Fruit fly (Drosophila melanogaster) whole organism: ENCODE results near the gene Adhr.
A peak's percentile ranks its signal among the peaks of the same experiment; 100 is the strongest.

Source experiments
- CG8478 ChIP-seq: fragments of >200 bp; optimal IDR thresholded peaks from 2 replicates; lab custom pipeline; 2018; ENCODE audit warnings: inconsistent platforms
- Dll ChIP-seq: fragments of >200 bp; optimal IDR thresholded peaks from 2 replicates; lab custom pipeline; 2017
- EcR ChIP-seq, 2 experiments: fragments of >200 bp; optimal IDR thresholded peaks; 2 replicates each; lab custom pipeline; 2017; ENCODE audit warnings: missing biosample characterization in 2 of 2, missing genetic modification characterization in 2 of 2, missing genetic modification reagents in 2 of 2
- pan ChIP-seq: fragments of >200 bp; optimal IDR thresholded peaks from 2 replicates; lab custom pipeline; 2017
- psq ChIP-seq: fragments of >200 bp; optimal IDR thresholded peaks from 2 replicates; lab custom pipeline; 2017
- usp ChIP-seq: fragments of >200 bp; optimal IDR thresholded peaks from 2 replicates; lab custom pipeline; 2017; ENCODE audit warnings: missing biosample characterization, missing genetic modification characterization, mixed read lengths

The Adhr gene

DNA sequence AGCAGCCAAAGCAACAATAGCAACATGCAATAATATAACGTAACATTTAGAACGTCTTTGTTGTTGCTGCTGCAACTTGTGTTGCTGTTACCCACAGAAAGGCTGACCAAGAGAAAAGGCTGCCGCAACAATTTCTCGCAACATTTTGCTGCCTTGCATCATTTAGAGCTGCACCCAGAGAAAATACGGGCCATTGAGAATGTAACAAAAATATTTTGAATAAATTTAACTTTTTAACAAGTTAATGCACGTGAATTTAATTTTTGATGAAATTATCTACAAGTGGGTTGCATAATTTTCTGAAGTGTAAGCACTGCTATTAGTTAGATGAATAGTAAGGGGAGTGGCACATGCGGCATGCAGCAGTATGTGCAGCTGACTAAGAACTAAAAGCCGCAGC lies 8.5 kb downstream of the Adhr start:
- TF ChIP-seq CG8478 (lab: Kevin White, UChicago) (no peak), usp (GFP tag; lab: Kevin White, UChicago) (no peak), psq (lab: Kevin White, UChicago) (no peak)

DNA sequence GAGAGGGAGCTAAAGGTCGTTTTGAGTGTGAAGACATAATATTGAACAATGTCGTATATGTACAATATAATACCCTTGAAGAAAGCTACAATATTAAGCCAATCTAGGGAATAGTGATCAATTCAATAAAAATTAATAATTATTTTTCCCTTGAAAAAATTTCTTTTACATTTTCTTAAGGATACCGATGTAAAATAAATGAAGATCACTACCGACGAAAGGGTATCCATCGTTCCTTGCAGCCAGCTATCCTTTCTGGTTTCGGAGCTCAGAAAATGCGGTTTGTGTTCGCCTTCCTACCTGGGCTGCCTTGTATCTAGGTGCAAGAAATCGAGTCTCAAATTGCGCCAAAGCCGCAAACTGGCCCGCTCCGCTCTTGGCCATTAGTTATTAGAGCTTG lies 9.3 kb downstream of the Adhr start:
- no peak for TF ChIP-seq EcR (GFP tag; optimal IDR thresholded peaks at IDR 0.05; lab: Kevin White, UChicago)

- no peak for TF ChIP-seq EcR (GFP tag; optimal IDR thresholded peaks at IDR 0.05; lab: Kevin White, UChicago)
- no peak for TF ChIP-seq psq (lab: Kevin White, UChicago)
- TF ChIP-seq Dll (lab: Kevin White, UChicago) = no peak
- TF ChIP-seq pan = no peak
- no peak for TF ChIP-seq CG8478 (lab: Kevin White, UChicago)
Measured at dm6 chr2L:14627129-14627528, 11.8 kb downstream of the Adhr start.

DNA sequence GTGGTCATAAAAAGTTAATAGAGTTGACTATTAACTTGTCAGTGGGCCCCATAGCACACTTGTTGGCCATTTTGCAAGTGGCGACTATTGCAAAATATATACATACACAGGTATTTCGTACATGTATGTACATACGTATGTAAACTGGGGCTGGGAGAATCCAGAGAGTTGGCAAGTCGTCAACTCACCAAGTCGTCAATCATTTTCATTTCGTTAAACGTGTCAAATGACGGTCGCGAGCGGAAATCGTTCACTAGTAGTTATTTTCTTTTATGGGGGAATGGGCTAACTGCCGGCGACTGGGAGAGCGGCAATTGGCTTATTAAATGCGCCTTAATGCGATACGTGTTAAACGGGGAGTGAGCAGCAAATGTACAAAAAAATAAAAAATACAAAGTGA lies 13.4 kb downstream of the Adhr start:
- TF ChIP-seq CG8478 (lab: Kevin White, UChicago) (no peak), psq (lab: Kevin White, UChicago) (no peak), pan (no peak), Dll (lab: Kevin White, UChicago) (no peak), usp (GFP tag; lab: Kevin White, UChicago) (no peak), EcR (GFP tag; optimal IDR thresholded peaks at IDR 0.05; lab: Kevin White, UChicago) (no peak)

DNA sequence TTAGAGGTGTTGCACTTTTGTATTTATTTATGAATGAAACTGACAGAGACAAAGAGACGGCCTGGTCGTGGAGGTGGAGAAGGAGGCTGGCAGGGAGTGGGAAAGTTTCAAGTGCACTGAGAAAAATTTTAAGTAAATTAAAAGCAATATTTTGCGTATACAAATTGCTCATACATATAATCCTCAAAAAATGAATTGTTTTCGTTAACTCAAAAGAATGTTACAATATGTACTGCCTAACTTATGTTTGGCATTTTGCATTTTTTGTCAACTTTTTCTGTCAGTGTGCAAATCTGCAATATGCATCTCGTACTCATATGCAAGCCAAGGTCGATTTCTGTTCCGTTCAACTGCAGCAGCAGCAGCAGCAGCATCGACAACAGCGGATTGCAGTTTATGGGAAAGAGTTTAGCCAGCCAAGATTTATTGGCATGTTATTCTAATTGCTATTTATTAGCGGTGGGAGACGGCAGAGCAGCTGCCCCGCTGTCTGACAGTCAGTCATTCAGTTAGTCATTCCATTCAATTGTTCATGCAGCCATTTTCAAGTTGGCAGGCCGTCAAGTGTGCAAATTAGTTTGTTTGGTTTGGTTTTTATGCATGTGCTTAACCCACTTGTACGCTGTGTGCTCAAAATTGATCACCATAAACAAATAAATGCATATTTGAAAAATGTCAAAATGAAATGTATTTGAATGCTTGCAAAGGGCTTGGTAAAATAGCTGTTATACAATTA lies 15.8 kb downstream of the Adhr start:
- no peak for TF ChIP-seq psq (lab: Kevin White, UChicago)
- TF ChIP-seq Dll (lab: Kevin White, UChicago) = no peak
- no peak for TF ChIP-seq CG8478 (lab: Kevin White, UChicago)
- no peak for TF ChIP-seq pan
- TF ChIP-seq usp (GFP tag; lab: Kevin White, UChicago) = no peak
- no peak for TF ChIP-seq EcR (GFP tag; optimal IDR thresholded peaks at IDR 0.05; lab: Kevin White, UChicago)

DNA sequence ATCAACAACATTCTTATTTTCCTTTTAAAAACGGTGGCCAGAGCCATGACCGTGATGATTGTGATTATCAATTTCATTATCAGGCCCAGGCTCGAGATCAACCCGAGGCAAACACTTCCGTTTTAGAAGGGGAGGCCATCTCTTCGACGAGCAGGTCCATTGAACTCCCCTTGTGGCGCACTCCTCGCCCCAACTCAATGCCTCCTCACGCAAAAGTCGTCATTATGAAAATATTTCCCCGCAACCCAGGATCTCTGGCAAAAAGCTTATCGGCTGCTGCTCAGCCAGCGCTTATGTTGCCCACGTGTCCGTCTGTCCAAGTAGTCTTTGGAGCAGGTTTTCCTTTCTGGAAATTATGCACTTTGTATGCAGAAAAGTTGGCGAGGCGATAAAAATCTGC lies 17.4 kb downstream of the Adhr start:
- TF ChIP-seq CG8478 (lab: Kevin White, UChicago) (no peak), psq (lab: Kevin White, UChicago) (no peak), EcR (GFP tag; optimal IDR thresholded peaks at IDR 0.05; lab: Kevin White, UChicago) (peak in 1 of 2 experiments; percentile 53), Dll (lab: Kevin White, UChicago) (no peak)

dm6 chr2L:14634986-14635385 lies 19.6 kb downstream of the Adhr start:
- no peak for TF ChIP-seq CG8478 (lab: Kevin White, UChicago)
- no peak for TF ChIP-seq usp (GFP tag; lab: Kevin White, UChicago)
- TF ChIP-seq psq (lab: Kevin White, UChicago) = no peak
- TF ChIP-seq pan = no peak
- no peak for TF ChIP-seq EcR (GFP tag; optimal IDR thresholded peaks at IDR 0.05; lab: Kevin White, UChicago)
- no peak for TF ChIP-seq Dll (lab: Kevin White, UChicago)

- TF ChIP-seq EcR (GFP tag; optimal IDR thresholded peaks at IDR 0.05; lab: Kevin White, UChicago) = peak in 1 of 2 experiments; percentile 67
- no peak for TF ChIP-seq psq (lab: Kevin White, UChicago)
- TF ChIP-seq pan = no peak
- no peak for TF ChIP-seq usp (GFP tag; lab: Kevin White, UChicago)
- TF ChIP-seq CG8478 (lab: Kevin White, UChicago) = no peak
Measured at dm6 chr2L:14642090-14642632, 26.8 kb downstream of the Adhr start.

- TF ChIP-seq CG8478 (lab: Kevin White, UChicago) = no peak
- TF ChIP-seq Dll (lab: Kevin White, UChicago) = no peak
- no peak for TF ChIP-seq EcR (GFP tag; optimal IDR thresholded peaks at IDR 0.05; lab: Kevin White, UChicago)
- no peak for TF ChIP-seq usp (GFP tag; lab: Kevin White, UChicago)
- no peak for TF ChIP-seq pan
- TF ChIP-seq psq (lab: Kevin White, UChicago) = no peak
Measured at dm6 chr2L:14651685-14652536, 36.6 kb downstream of the Adhr start.

DNA sequence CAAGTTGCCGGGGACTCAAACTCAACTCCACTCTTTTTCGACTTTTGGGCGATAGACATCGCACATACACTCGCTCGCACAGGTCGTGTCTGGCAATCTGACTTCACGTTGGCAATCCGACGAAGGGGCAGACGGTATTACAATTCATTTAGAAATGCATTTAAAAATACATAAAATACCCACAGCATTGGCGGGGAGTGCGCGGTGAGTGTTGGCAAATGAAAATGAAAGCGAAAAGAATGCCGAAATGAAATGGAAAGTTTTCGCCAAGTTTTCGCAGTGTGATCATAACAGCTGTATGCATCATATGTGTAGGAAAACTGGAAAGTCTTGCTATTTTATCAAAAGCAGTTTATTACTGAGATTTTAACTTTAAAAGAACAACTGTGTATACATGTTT lies 38.1 kb downstream of the Adhr start:
- TF ChIP-seq psq (lab: Kevin White, UChicago) (no peak), CG8478 (lab: Kevin White, UChicago) (no peak), pan (no peak), usp (GFP tag; lab: Kevin White, UChicago) (no peak), EcR (GFP tag; optimal IDR thresholded peaks at IDR 0.05; lab: Kevin White, UChicago) (no peak), Dll (lab: Kevin White, UChicago) (no peak)

DNA sequence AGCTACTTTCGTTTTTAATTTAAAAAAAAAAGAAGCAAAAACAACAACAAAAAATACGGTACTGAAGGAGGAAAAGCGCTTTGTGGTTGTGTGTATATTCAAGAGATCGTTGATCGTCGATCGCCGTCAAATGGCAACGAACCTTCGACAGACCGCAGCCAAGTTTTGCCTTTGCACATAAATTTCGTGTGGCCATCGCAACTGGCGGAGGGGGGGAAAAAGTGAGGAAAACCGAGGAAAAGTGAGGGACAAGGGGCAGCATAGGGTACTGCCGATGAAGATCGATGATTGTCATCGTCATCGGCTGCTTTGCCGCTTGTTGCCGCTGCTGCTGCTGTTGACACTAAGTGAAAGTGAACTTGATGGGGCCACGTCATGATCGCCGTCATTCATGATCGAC lies 39.6 kb downstream of the Adhr start:
- TF ChIP-seq Dll (lab: Kevin White, UChicago) (no peak), psq (lab: Kevin White, UChicago) (no peak), usp (GFP tag; lab: Kevin White, UChicago) (no peak), pan (no peak), CG8478 (lab: Kevin White, UChicago) (no peak), EcR (GFP tag; optimal IDR thresholded peaks at IDR 0.05; lab: Kevin White, UChicago) (peak in 1 of 2 experiments; percentile 49)
